Fruit fly (Drosophila melanogaster) whole organism, prepupa: Measurements from ENCODE around the gene CG13921.

Experiments used
- CG8119 ChIP-seq: fragments of 200-800 bp; sonication (Bioruptor generic); IDR thresholded peaks from 3 replicates; pipeline ENCODE4 v1.3.6; 2022; ENCODE audit warnings: missing biosample characterization, missing genetic modification characterization
- Hr39 ChIP-seq: fragments of 200-800 bp; sonication (Bioruptor generic); optimal IDR thresholded peaks from 2 replicates; lab custom pipeline; 2016; ENCODE audit warnings: missing biosample characterization, missing genetic modification characterization
- pdm3 ChIP-seq: fragments of 200-800 bp; sonication (Bioruptor generic); optimal IDR thresholded peaks from 3 replicates; lab custom pipeline; 2016; ENCODE audit warnings: missing biosample characterization, missing genetic modification characterization

dm6 chr3L:1741107-1741506 lies 5.6 kb upstream of the CG13921 start:
- TF ChIP-seq Hr39 (GFP tag; lab: Kevin White, UChicago) (peak; percentile 48), pdm3 (GFP tag; lab: Kevin White, UChicago) (peak; percentile 26), CG8119 (GFP tag; lab: Robert Waterston, UW) (0 out of 3 replicates have a peak, but pooled peaks have one; percentile 18)
